Worm (Caenorhabditis elegans) whole organism, L4 larva: ENCODE measurements around the gene srbc-76.

ENCODE experiments used
- cey-2 ChIP-seq: sonication (generic microtip); optimal IDR thresholded peaks from 3 replicates; lab custom pipeline; 2017; ENCODE audit warnings: missing genetic modification characterization, mild to moderate bottlenecking, missing compliant biosample characterization, antibody characterized with exemption, borderline replicate concordance; ENCODE audit not compliant: insufficient read depth
- daf-16 ChIP-seq, 3 experiments: sonication (generic microtip); optimal IDR thresholded peaks; 2 replicates each; lab custom pipeline; 2016 to 2017; ENCODE audit warnings: missing genetic modification characterization in 3 of 3, missing genetic modification reagents in 3 of 3, mild to moderate bottlenecking in 2 of 3, missing compliant biosample characterization in 2 of 3, missing biosample characterization in 1 of 3, moderate library complexity in 1 of 3
- dmd-6 ChIP-seq: fragments of 200-800 bp; sonication (Bioruptor generic); IDR thresholded peaks from 2 replicates; pipeline ENCODE4 v1.3.6; 2022; ENCODE audit warnings: missing genetic modification reagents, missing genetic modification characterization, missing compliant biosample characterization
- dmd-8 ChIP-seq: fragments of 200-800 bp; sonication (Bioruptor generic); IDR thresholded peaks from 2 replicates; pipeline ENCODE4 v1.3.6; 2022; ENCODE audit warnings: missing genetic modification characterization, missing compliant biosample characterization
- dve-1 ChIP-seq: sonication (generic microtip); optimal IDR thresholded peaks from 2 replicates; lab custom pipeline; 2017; ENCODE audit warnings: antibody characterized with exemption, mild to moderate bottlenecking, missing genetic modification characterization, missing compliant biosample characterization; ENCODE audit not compliant: insufficient read depth
- egl-27 ChIP-seq: sonication (generic microtip); optimal IDR thresholded peaks from 3 replicates; lab custom pipeline; 2017; ENCODE audit warnings: missing biosample characterization, missing genetic modification reagents, missing genetic modification characterization
- hlh-30 ChIP-seq: sonication (generic microtip); optimal IDR thresholded peaks from 2 replicates; lab custom pipeline; 2017; ENCODE audit warnings: antibody characterized with exemption, mild to moderate bottlenecking, missing genetic modification characterization, missing compliant biosample characterization; ENCODE audit not compliant: insufficient read depth
- madf-9 ChIP-seq: fragments of 200-800 bp; sonication (Bioruptor generic); conservative IDR thresholded peaks from 2 replicates; pipeline ENCODE4 v1.3.6; 2022; ENCODE audit warnings: missing genetic modification reagents, missing genetic modification characterization, missing compliant biosample characterization
- mdl-1 ChIP-seq, 2 experiments: fragments of 150-350 bp in 1 of 2; sonication (generic microtip) in 1 of 2; optimal IDR thresholded peaks; 2 replicates each; lab custom pipeline; 2014 to 2017; ENCODE audit warnings: missing biosample characterization in 2 of 2, missing genetic modification characterization in 2 of 2
- nhr-28 ChIP-seq: fragments of 150-350 bp; optimal IDR thresholded peaks from 2 replicates; lab custom pipeline; 2014; ENCODE audit warnings: missing biosample characterization, missing genetic modification characterization
- nhr-48 ChIP-seq: sonication (generic microtip); optimal IDR thresholded peaks from 2 replicates; lab custom pipeline; 2016; ENCODE audit warnings: mild to moderate bottlenecking, missing genetic modification characterization, missing compliant biosample characterization
- nhr-6 ChIP-seq: fragments of 150-350 bp; optimal IDR thresholded peaks from 2 replicates; lab custom pipeline; 2014; ENCODE audit warnings: missing biosample characterization, missing genetic modification characterization
- nhr-77 ChIP-seq: fragments of 150-350 bp; optimal IDR thresholded peaks from 2 replicates; lab custom pipeline; 2014; ENCODE audit warnings: missing biosample characterization, missing genetic modification characterization
- pqm-1 ChIP-seq: sonication (generic microtip); optimal IDR thresholded peaks from 2 replicates; lab custom pipeline; 2017; ENCODE audit warnings: missing biosample characterization, missing genetic modification characterization
- saeg-2 ChIP-seq: fragments of 200-800 bp; sonication (Bioruptor generic); IDR thresholded peaks from 2 replicates; pipeline ENCODE4 v1.3.6; 2022; ENCODE audit warnings: missing genetic modification reagents, missing genetic modification characterization, missing compliant biosample characterization
- sdz-12 ChIP-seq: fragments of 200-800 bp; sonication (Bioruptor generic); optimal IDR thresholded peaks from 2 replicates; lab custom pipeline; 2018; ENCODE audit warnings: mild to moderate bottlenecking, missing genetic modification characterization, missing compliant biosample characterization
- spr-3 ChIP-seq: fragments of 200-800 bp; sonication (Bioruptor generic); optimal IDR thresholded peaks from 2 replicates; lab custom pipeline; 2018; ENCODE audit warnings: mild to moderate bottlenecking, missing genetic modification characterization, missing compliant biosample characterization
- ztf-7 ChIP-seq: fragments of 150-350 bp; optimal IDR thresholded peaks from 2 replicates; lab custom pipeline; 2014; ENCODE audit warnings: missing biosample characterization, missing genetic modification characterization

The srbc-76 gene

ce11 chrV:15298597-15298996 lies 46.4 kb downstream of the srbc-76 start, which contains the start of gene cpr-3:
Gene cpr-3, minus strand, starts transcription at chrV:15298700.
- TF ChIP-seq sdz-12 (GFP tag; lab: Kevin White, UChicago): no peak
- TF ChIP-seq nhr-6 (tag; lab: Kevin White, UChicago): peak; percentile 99
- peak; percentile 95 for TF ChIP-seq dmd-6 (GFP tag; lab: Robert Waterston, UW)
- peak; percentile 31 for TF ChIP-seq ztf-7 (tag; lab: Kevin White, UChicago)
- TF ChIP-seq saeg-2 (GFP tag; lab: Robert Waterston, UW): no peak
- peak; percentile 73 for TF ChIP-seq dve-1
- TF ChIP-seq hlh-30 (tag; lab: Kevin White, UChicago): peak; percentile 49
- TF ChIP-seq pqm-1 (tag; lab: Kevin White, UChicago): peak; percentile 99
- peak; percentile 83 for TF ChIP-seq nhr-77
- TF ChIP-seq cey-2 (tag; lab: Kevin White, UChicago): no peak
- TF ChIP-seq nhr-28: peak; percentile 98
- TF ChIP-seq dmd-8 (GFP tag; lab: Robert Waterston, UW): no peak
- no peak for TF ChIP-seq egl-27 (tag; lab: Kevin White, UChicago)
- peak in 1 of 2 experiments; percentile 30 for TF ChIP-seq mdl-1 (tag; optimal IDR thresholded peaks at IDR 0.05; lab: Kevin White, UChicago)
- peak; percentile 27 for TF ChIP-seq nhr-48 (tag; lab: Kevin White, UChicago)
- TF ChIP-seq spr-3 (GFP tag; lab: Kevin White, UChicago): no peak
- no peak for TF ChIP-seq madf-9 (GFP tag; lab: Robert Waterston, UW)
- no peak for TF ChIP-seq daf-16 (GFP tag; optimal IDR thresholded peaks at IDR 0.05; lab: Kevin White, UChicago)
- TF ChIP-seq daf-16 (tag; optimal IDR thresholded peaks at IDR 0.05; lab: Kevin White, UChicago): peak; percentile 85
